Worm (Caenorhabditis elegans) whole organism, midembryonic: ENCODE measurements around the gene hda-5.

Experiments
- ref-1 ChIP-seq: fragments of 200-800 bp; sonication (Bioruptor generic); conservative IDR thresholded peaks from 2 replicates; pipeline ENCODE4 v1.3.6; 2022; ENCODE audit warnings: missing genetic modification reagents, missing genetic modification characterization, missing compliant biosample characterization
- tab-1 ChIP-seq: fragments of 200-800 bp; sonication (Bioruptor generic); IDR thresholded peaks from 2 replicates; pipeline ENCODE4 v1.3.6; 2022; ENCODE audit warnings: missing genetic modification characterization, missing compliant biosample characterization

DNA sequence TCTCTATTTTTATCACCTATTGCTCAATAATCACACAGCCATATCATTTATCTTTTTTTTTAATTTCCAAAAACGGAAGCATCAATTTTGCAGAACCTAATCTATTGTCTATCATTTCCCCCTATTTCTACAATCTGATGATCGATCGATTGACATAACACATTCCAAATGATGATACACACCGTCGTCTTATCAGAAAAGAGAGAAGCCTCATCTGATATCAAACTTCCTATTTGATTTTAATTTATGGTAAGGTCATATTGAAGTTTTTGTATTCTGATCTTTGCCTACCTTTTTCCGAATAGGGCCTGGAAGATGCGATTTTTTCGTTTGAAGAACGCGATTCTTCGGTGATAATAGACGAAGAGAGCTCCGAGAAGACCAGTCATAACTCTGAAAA lies 50.7 kb downstream of the hda-5 start:
- TF ChIP-seq tab-1 (GFP tag; lab: Robert Waterston, UW) = no peak
- TF ChIP-seq ref-1 (GFP tag; lab: Robert Waterston, UW) = no peak
